Worm (Caenorhabditis elegans) whole organism, L2 larva: Measurements from ENCODE around the gene C05G5.1.

Source experiments
- ama-1 ChIP-seq: fragments of 150-350 bp; optimal IDR thresholded peaks from 2 replicates; lab custom pipeline; 2018; ENCODE audit warnings: inconsistent platforms
- blmp-1 ChIP-seq: sonication (generic microtip); optimal IDR thresholded peaks from 2 replicates; lab custom pipeline; 2017; ENCODE audit warnings: missing genetic modification characterization, mild to moderate bottlenecking, missing compliant biosample characterization, antibody characterized with exemption, moderate library complexity; ENCODE audit not compliant: insufficient read depth
- crh-2 ChIP-seq: sonication (generic microtip); optimal IDR thresholded peaks from 2 replicates; lab custom pipeline; 2017; ENCODE audit warnings: missing biosample characterization, missing genetic modification characterization
- egl-27 ChIP-seq: sonication (generic microtip); optimal IDR thresholded peaks from 3 replicates; lab custom pipeline; 2017; ENCODE audit warnings: missing biosample characterization, missing genetic modification reagents, missing genetic modification characterization
- elt-3 ChIP-seq: sonication (generic microtip); optimal IDR thresholded peaks from 2 replicates; lab custom pipeline; 2017; ENCODE audit warnings: missing biosample characterization, missing genetic modification characterization
- lin-13 ChIP-seq: fragments of 150-350 bp; optimal IDR thresholded peaks from 2 replicates; lab custom pipeline; 2014; ENCODE audit warnings: missing biosample characterization, missing genetic modification reagents, missing genetic modification characterization
- mbf-1 ChIP-seq: sonication (generic microtip); optimal IDR thresholded peaks from 2 replicates; lab custom pipeline; 2017; ENCODE audit warnings: missing biosample characterization, missing genetic modification characterization
- nhr-11 ChIP-seq: fragments of 150-350 bp; optimal IDR thresholded peaks from 2 replicates; lab custom pipeline; 2014; ENCODE audit warnings: missing biosample characterization, missing genetic modification characterization
- nhr-77 ChIP-seq: fragments of 150-350 bp; optimal IDR thresholded peaks from 2 replicates; lab custom pipeline; 2014; ENCODE audit warnings: missing biosample characterization, missing genetic modification characterization
- skn-1 ChIP-seq: sonication (generic microtip); optimal IDR thresholded peaks from 2 replicates; lab custom pipeline; 2017; ENCODE audit warnings: missing biosample characterization, missing genetic modification characterization
- snpc-4 ChIP-seq: fragments of 150-350 bp; optimal IDR thresholded peaks from 2 replicates; lab custom pipeline; 2014; ENCODE audit warnings: missing biosample characterization, missing genetic modification characterization
- ztf-4 ChIP-seq: fragments of 150-350 bp; optimal IDR thresholded peaks from 2 replicates; lab custom pipeline; 2014; ENCODE audit warnings: missing biosample characterization, missing genetic modification characterization

DNA sequence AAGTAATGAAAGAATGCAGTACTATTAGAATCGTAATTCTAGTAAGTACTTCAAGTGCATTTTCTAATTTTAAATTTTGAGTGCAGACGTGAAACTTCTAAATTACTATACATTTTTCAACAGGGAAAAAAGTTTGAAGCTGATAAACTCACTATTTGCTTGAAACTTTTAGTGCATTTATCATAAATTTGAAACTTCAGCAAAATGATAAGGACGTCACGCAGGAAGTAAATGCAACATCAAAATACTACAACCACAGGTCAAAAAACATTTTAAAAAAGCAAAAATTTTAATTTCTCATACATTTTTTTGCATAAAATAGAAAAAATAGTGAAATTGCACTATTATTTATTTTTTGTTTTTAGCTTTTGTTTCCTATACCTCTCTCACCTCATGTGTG is 453 bp downstream of the C05G5.1 start:
- TF ChIP-seq elt-3 (tag; lab: Kevin White, UChicago), result no peak
- TF ChIP-seq mbf-1 (tag; lab: Kevin White, UChicago), result no peak
- TF ChIP-seq blmp-1 (tag; lab: Kevin White, UChicago), result no peak
- no peak for TF ChIP-seq skn-1
- TF ChIP-seq lin-13, result no peak
- no peak for TF ChIP-seq crh-2
- TF ChIP-seq ztf-4 (tag; lab: Kevin White, UChicago), result no peak
- no peak for TF ChIP-seq snpc-4 (tag; lab: Kevin White, UChicago)
- TF ChIP-seq egl-27 (tag; lab: Kevin White, UChicago), result no peak
- no peak for TF ChIP-seq nhr-77 (tag; lab: Kevin White, UChicago)
- no peak for TF ChIP-seq nhr-11 (tag; lab: Kevin White, UChicago)
- no peak for TF ChIP-seq ama-1 (lab: Kevin White, UChicago)
